Worm (Caenorhabditis elegans) whole organism, L4/young adult: ENCODE measurements around the gene R12B2.13.

ENCODE experiments used
- W03F9.2 ChIP-seq: fragments of 150-350 bp; optimal IDR thresholded peaks from 2 replicates; lab custom pipeline; 2014; ENCODE audit warnings: missing biosample characterization, missing genetic modification characterization
- him-1 ChIP-seq: sonication (generic microtip); optimal IDR thresholded peaks from 2 replicates; lab custom pipeline; 2016; ENCODE audit warnings: missing genotype, missing genetic modification reagents, missing genetic modification characterization, missing compliant biosample characterization

ce11 chrIII:5882284-5882683 lies 49.0 kb upstream of the R12B2.13 start:
- no peak for TF ChIP-seq W03F9.2 (tag; lab: Kevin White, UChicago)
- TF ChIP-seq him-1 (tag; lab: Kevin White, UChicago), result no peak
